Fruit fly (Drosophila melanogaster) whole organism, embryonic: ENCODE data around the gene GXIVsPLA2.
A peak's percentile ranks its signal among the peaks of the same experiment; 100 is the strongest.

Source experiments
- CG3407 ChIP-seq: fragments of 200-800 bp; sonication (Bioruptor generic); optimal IDR thresholded peaks from 2 replicates; lab custom pipeline; 2018; ENCODE audit warnings: missing biosample characterization, mild to moderate bottlenecking, missing genetic modification characterization
- CG9727 ChIP-seq: fragments of 200-800 bp; sonication (Bioruptor generic); optimal IDR thresholded peaks from 3 replicates; lab custom pipeline; 2017; ENCODE audit warnings: missing biosample characterization, mild to moderate bottlenecking, missing genetic modification characterization
- Deaf1 ChIP-seq: fragments of 200-800 bp; optimal IDR thresholded peaks from 3 replicates; lab custom pipeline; 2019; ENCODE audit warnings: missing biosample characterization, mild to moderate bottlenecking, missing genetic modification characterization, moderate library complexity
- Hmx ChIP-seq: fragments of 200-800 bp; sonication (Bioruptor generic); optimal IDR thresholded peaks from 2 replicates; lab custom pipeline; 2016; ENCODE audit warnings: missing biosample characterization, missing genetic modification characterization
- bowl ChIP-seq: fragments of 200-800 bp; sonication (Bioruptor generic); IDR thresholded peaks from 2 replicates; pipeline ENCODE4 v1.3.6; 2022; ENCODE audit warnings: missing biosample characterization, missing genetic modification characterization
- lmd ChIP-seq: fragments of 200-800 bp; sonication (Bioruptor generic); IDR thresholded peaks from 2 replicates; pipeline ENCODE4 v1.3.6; 2022; ENCODE audit warnings: missing biosample characterization, missing genetic modification characterization
- unpg ChIP-seq: fragments of 200-800 bp; sonication (Bioruptor generic); optimal IDR thresholded peaks from 3 replicates; lab custom pipeline; 2018; ENCODE audit warnings: missing biosample characterization, mild to moderate bottlenecking, missing genetic modification characterization, moderate library complexity
- z ChIP-seq: fragments of 200-800 bp; sonication (Bioruptor generic); IDR thresholded peaks from 3 replicates; pipeline ENCODE4 v1.3.6; 2022; ENCODE audit warnings: missing biosample characterization, missing genetic modification characterization

GXIVsPLA2 gene

DNA sequence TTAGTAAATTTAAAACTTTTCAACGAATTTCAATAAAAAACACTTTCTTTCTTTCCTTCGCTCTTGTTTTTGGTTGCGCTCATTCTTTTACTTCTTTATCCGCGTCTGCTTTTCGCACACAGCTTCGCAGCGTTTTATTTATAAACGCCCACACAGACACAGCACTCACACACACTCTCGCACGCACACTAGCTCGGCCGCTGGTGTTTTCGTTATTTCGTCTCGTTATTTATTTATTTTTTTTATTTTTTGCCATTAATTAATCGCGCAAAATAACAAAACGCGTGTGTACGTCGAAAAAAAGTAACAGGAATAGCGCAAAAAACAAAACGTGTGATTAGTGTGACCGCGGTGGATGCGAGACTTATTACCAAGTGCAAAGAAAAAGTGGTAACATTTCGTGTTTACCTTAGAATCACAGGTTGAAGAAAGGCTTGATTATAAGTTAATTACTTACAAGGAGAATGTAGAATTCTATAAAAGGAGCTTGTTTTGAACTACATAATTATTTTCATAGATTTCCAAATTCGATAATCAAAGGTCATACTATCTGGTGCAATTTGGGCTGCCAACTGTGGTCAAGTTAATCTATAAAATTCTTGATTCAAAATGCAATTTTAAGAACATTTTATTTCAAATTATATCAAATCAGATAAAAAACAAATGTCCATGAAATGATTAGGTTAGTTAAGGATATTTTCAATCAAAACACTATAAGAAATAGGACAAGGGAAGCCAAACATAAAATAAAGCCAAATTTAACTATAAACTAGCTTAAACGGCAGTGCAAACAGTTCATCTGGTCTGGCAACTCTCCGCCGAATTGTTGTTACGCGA, 49.7 kb downstream of the GXIVsPLA2 start, which contains the start of the genes hzg and mRpS31 (continued):
- TF ChIP-seq lmd (no peak; the same call in 1 of the 2 replicates), Hmx (GFP tag; lab: Kevin White, UChicago) (peak; percentile 22), CG3407 (GFP tag; lab: Kevin White, UChicago) (no peak), unpg (peak; percentile 53), z (no peak), CG9727 (GFP tag; lab: Kevin White, UChicago) (peak; percentile 35), bowl (GFP tag; lab: Robert Waterston, UW) (no peak), Deaf1 (peak; percentile 25)
